Fruit fly (Drosophila melanogaster) whole organism, pupa: ENCODE measurements around the gene CG13088.

Source experiments
- CG10348 ChIP-seq: fragments of 200-800 bp; sonication (Bioruptor generic); IDR thresholded peaks from 2 replicates; pipeline ENCODE4 v1.3.6; 2022; ENCODE audit warnings: missing biosample characterization, missing genetic modification characterization
- CG12605 ChIP-seq: fragments of 200-800 bp; sonication (Bioruptor generic); IDR thresholded peaks from 2 replicates; pipeline ENCODE4 v1.3.6; 2022; ENCODE audit warnings: missing biosample characterization, missing genetic modification characterization
- CG13204 ChIP-seq: fragments of 200-800 bp; sonication (Bioruptor generic); optimal IDR thresholded peaks from 2 replicates; lab custom pipeline; 2018; ENCODE audit warnings: missing biosample characterization, mild to moderate bottlenecking, missing genetic modification characterization, moderate library complexity
- CG14655 ChIP-seq: fragments of 200-800 bp; sonication (Bioruptor generic); optimal IDR thresholded peaks from 3 replicates; lab custom pipeline; 2017; ENCODE audit warnings: mild to moderate bottlenecking, missing biosample characterization, missing genetic modification reagents, missing genetic modification characterization
- CG34367 ChIP-seq: fragments of 200-800 bp; sonication (Bioruptor generic); optimal IDR thresholded peaks from 2 replicates; lab custom pipeline; 2018; ENCODE audit warnings: missing biosample characterization, mild to moderate bottlenecking, missing genetic modification characterization
- CG8159 ChIP-seq: fragments of 200-800 bp; sonication (Bioruptor generic); optimal IDR thresholded peaks from 3 replicates; lab custom pipeline; 2018; ENCODE audit warnings: missing biosample characterization, mild to moderate bottlenecking, missing genetic modification characterization, moderate library complexity
- CG9948 ChIP-seq: fragments of 200-800 bp; sonication (Bioruptor generic); optimal IDR thresholded peaks from 2 replicates; lab custom pipeline; 2018; ENCODE audit warnings: missing biosample characterization, mild to moderate bottlenecking, missing genetic modification characterization, moderate library complexity
- D1 ChIP-seq: fragments of 200-800 bp; sonication (Bioruptor generic); optimal IDR thresholded peaks from 2 replicates; lab custom pipeline; 2018; ENCODE audit warnings: missing biosample characterization, mild to moderate bottlenecking, missing genetic modification characterization, moderate library complexity
- EcR ChIP-seq: fragments of 200-800 bp; sonication (Bioruptor generic); optimal IDR thresholded peaks from 3 replicates; lab custom pipeline; 2019; ENCODE audit warnings: missing biosample characterization, missing genetic modification characterization, mild to moderate bottlenecking, moderate library complexity, missing genetic modification reagents
- Ets98B ChIP-seq: fragments of 200-800 bp; sonication (Bioruptor generic); IDR thresholded peaks from 2 replicates; pipeline ENCODE4 v1.3.6; 2022; ENCODE audit warnings: missing biosample characterization, missing genetic modification characterization
- Pif1A ChIP-seq: fragments of 200-800 bp; sonication (Bioruptor generic); optimal IDR thresholded peaks from 3 replicates; lab custom pipeline; 2016; ENCODE audit warnings: missing biosample characterization, missing genetic modification characterization
- gl ChIP-seq: fragments of 200-800 bp; sonication (Bioruptor generic); optimal IDR thresholded peaks from 2 replicates; lab custom pipeline; 2018; ENCODE audit warnings: missing biosample characterization, mild to moderate bottlenecking, missing genetic modification characterization

dm6 chr2L:8463144-8464106 is 25.4 kb upstream of the CG13088 start, which contains the start of gene Agpat2:
- TF ChIP-seq gl (tag; lab: Kevin White, UChicago) (peak; percentile 2), CG12605 (0 out of 2 replicates have a peak, but pooled peaks have one; percentile 25), Pif1A (GFP tag; lab: Kevin White, UChicago) (peak; percentile 74), D1 (tag; lab: Kevin White, UChicago) (peak; percentile 15), Ets98B (no peak), CG34367 (tag; lab: Kevin White, UChicago) (peak; percentile 23), CG13204 (no peak), CG14655 (GFP tag; lab: Kevin White, UChicago) (peak; percentile 44), EcR (GFP tag; lab: Kevin White, UChicago) (no peak), CG9948 (tag; lab: Kevin White, UChicago) (peak; percentile 60), CG10348 (GFP tag; lab: Robert Waterston, UW) (no peak), CG8159 (peak; percentile 77)
